Fruit fly (Drosophila melanogaster): ENCODE data around the gene modSP.

The modSP gene

dm6 chr3R:16652091-16652490 is 3.4 kb downstream of the modSP start, which contains the start of gene CG14907 (continued):
- TF ChIP-seq BtbVII (GFP tag; optimal IDR thresholded peaks at IDR 0.05) (no peak), ssp (GFP tag; IDR thresholded peaks at IDR 0.05) (0 out of 2 replicates have a peak, but pooled peaks have one; percentile 23), CG9817 (tag; optimal IDR thresholded peaks at IDR 0.05) (no peak), CG13296 (GFP tag; optimal IDR thresholded peaks at IDR 0.05) (peak; percentile 5), CG15514 (GFP tag; optimal IDR thresholded peaks at IDR 0.05) (peak; percentile 47), nmo (GFP tag; optimal IDR thresholded peaks at IDR 0.05) (no peak), CG7963 (GFP tag; IDR thresholded peaks at IDR 0.05; ENCODE audit: partially characterized antibody) (peak; percentile 50; the same call in 1 of the 3 replicates), yki (optimal IDR thresholded peaks at IDR 0.05) (no peak), bowl (GFP tag; IDR thresholded peaks at IDR 0.05) (no peak), Eip74EF (GFP tag; optimal IDR thresholded peaks at IDR 0.05) (no peak), zen2 (GFP tag; IDR thresholded peaks at IDR 0.05; ENCODE audit: partially characterized antibody) (peak; percentile 56; the same call in 1 of the 3 replicates), Nf-YA (GFP tag; IDR thresholded peaks at IDR 0.05) (0 out of 2 replicates have a peak, but pooled peaks have one; percentile 14), CG34224 (GFP tag; IDR thresholded peaks at IDR 0.05; ENCODE audit: partially characterized antibody) (peak; percentile 69), Pdp1 (GFP tag; optimal IDR thresholded peaks at IDR 0.05) (peak in 1 of 2 experiments; percentile 93), zf30C (GFP tag; optimal IDR thresholded peaks at IDR 0.05) (no peak), CG10431 (GFP tag; optimal IDR thresholded peaks at IDR 0.05) (no peak), chm (GFP tag; IDR thresholded peaks at IDR 0.05) (0 out of 2 replicates have a peak, but pooled peaks have one; percentile 35), E2f1 (GFP tag; IDR thresholded peaks at IDR 0.05) (no peak), dmrt99B (tag; optimal IDR thresholded peaks at IDR 0.05) (no peak), CG9609 (GFP tag; optimal IDR thresholded peaks at IDR 0.05) (no peak), CG6791 (GFP tag; IDR thresholded peaks at IDR 0.05; ENCODE audit: partially characterized antibody) (peak; percentile 68; the same call in 2 of the 3 replicates), CG18764 (GFP tag; optimal IDR thresholded peaks at IDR 0.05) (no peak), CG11247 (GFP tag; IDR thresholded peaks at IDR 0.05) (no peak), CG12659 (GFP tag; optimal IDR thresholded peaks at IDR 0.05) (peak; percentile 28), Ets97D (GFP tag; optimal IDR thresholded peaks at IDR 0.05) (peak; percentile 18), chinmo (GFP tag; IDR thresholded peaks at IDR 0.05; ENCODE audit: partially characterized antibody) (peak; percentile 74; the same call in 2 of the 4 replicates), slou (GFP tag; optimal IDR thresholded peaks at IDR 0.05) (no peak), CG16813 (GFP tag; IDR thresholded peaks at IDR 0.05; ENCODE audit: partially characterized antibody) (peak; percentile 53), ci (GFP tag; IDR thresholded peaks at IDR 0.05) (0 out of 3 replicates have a peak, but pooled peaks have one; percentile 9), dm (GFP tag; optimal IDR thresholded peaks at IDR 0.05) (peak; percentile 61), pho (GFP tag; optimal IDR thresholded peaks at IDR 0.05) (no peak), Lhr (GFP tag; optimal IDR thresholded peaks at IDR 0.05) (no peak), Side (GFP tag; optimal IDR thresholded peaks at IDR 0.05) (peak; percentile 1), unc-4 (GFP tag; IDR thresholded peaks at IDR 0.05; ENCODE audit: partially characterized antibody) (peak; percentile 70), CG31441 (GFP tag; IDR thresholded peaks at IDR 0.05) (no peak), CG13424 (tag; optimal IDR thresholded peaks at IDR 0.05) (no peak), CG4730 (GFP tag; IDR thresholded peaks at IDR 0.05) (no peak), pzg (GFP tag; optimal IDR thresholded peaks at IDR 0.05) (peak; percentile 55), Dref (GFP tag; IDR thresholded peaks at IDR 0.05) (peak; percentile 76), Rfx (GFP tag; IDR thresholded peaks at IDR 0.05) (peak; percentile 25; the same call in 1 of the 2 replicates), pita (GFP tag; optimal IDR thresholded peaks at IDR 0.05) (no peak), CG17568 (GFP tag; optimal IDR thresholded peaks at IDR 0.05) (no peak), PHDP (tag; optimal IDR thresholded peaks at IDR 0.05) (peak; percentile 7), CG10147 (GFP tag; optimal IDR thresholded peaks at IDR 0.05) (peak; percentile 20), ewg (GFP tag; optimal IDR thresholded peaks at IDR 0.05) (no peak), stwl (tag; optimal IDR thresholded peaks at IDR 0.05) (peak; percentile 53), Scr (GFP tag; IDR thresholded peaks at IDR 0.05; ENCODE audit: partially characterized antibody) (peak; percentile 61), E2f2 (GFP tag; IDR thresholded peaks at IDR 0.05) (peak; percentile 91), MESR4 (GFP tag; optimal IDR thresholded peaks at IDR 0.05) (peak; percentile 68)
